Fruit fly (Drosophila melanogaster): ENCODE data around the gene SelR.

SelR gene

dm6 chr3R:10875515-10876434 lies 7.3 kb upstream of the SelR start, which contains the start of gene Sodh2 (continued):
- TF ChIP-seq CG17359 (tag; optimal IDR thresholded peaks at IDR 0.05) = peak; percentile 59
- peak; percentile 93 for TF ChIP-seq CG10543 (GFP tag; optimal IDR thresholded peaks at IDR 0.05)
- TF ChIP-seq CG2875 (GFP tag; optimal IDR thresholded peaks at IDR 0.05) = peak; percentile 63
- peak; percentile 46 for TF ChIP-seq esg (GFP tag; conservative IDR thresholded peaks at IDR 0.05)
- TF ChIP-seq caup (GFP tag; optimal IDR thresholded peaks at IDR 0.05; ENCODE audit: severe bottlenecking) = peak; percentile 91
- peak; percentile 15; the same call in 1 of the 3 replicates for TF ChIP-seq croc (GFP tag; conservative IDR thresholded peaks at IDR 0.05)
- TF ChIP-seq Usf (GFP tag; optimal IDR thresholded peaks at IDR 0.05) = no peak
- no peak for TF ChIP-seq CG8290 (GFP tag; optimal IDR thresholded peaks at IDR 0.05)
- TF ChIP-seq CG8290 (tag; optimal IDR thresholded peaks at IDR 0.05) = peak in 1 of 2 experiments; percentile 94
- TF ChIP-seq NC2α (GFP tag; optimal IDR thresholded peaks at IDR 0.05) = peak; percentile 51
- peak; percentile 77 for TF ChIP-seq CG12391 (tag; optimal IDR thresholded peaks at IDR 0.05)
- peak; percentile 59 for TF ChIP-seq CG12155 (GFP tag; optimal IDR thresholded peaks at IDR 0.05)
- TF ChIP-seq ci (GFP tag; IDR thresholded peaks at IDR 0.05) = peak; percentile 84
- peak; percentile 61 for TF ChIP-seq H15 (GFP tag; IDR thresholded peaks at IDR 0.05)
- TF ChIP-seq CG31365 (tag; optimal IDR thresholded peaks at IDR 0.05) = peak; percentile 70
- TF ChIP-seq Asciz (GFP tag; optimal IDR thresholded peaks at IDR 0.05) = peak; percentile 82
- TF ChIP-seq Tbp (GFP tag; optimal IDR thresholded peaks at IDR 0.05) = no peak
- peak; percentile 48 for TF ChIP-seq fd3F (GFP tag; optimal IDR thresholded peaks at IDR 0.05)
- TF ChIP-seq CG6654 (GFP tag; optimal IDR thresholded peaks at IDR 0.05) = peak; percentile 10
- no peak for TF ChIP-seq CG14965 (GFP tag; optimal IDR thresholded peaks at IDR 0.05; ENCODE audit: borderline replicate concordance)
- peak; percentile 24 for TF ChIP-seq Dad (GFP tag; optimal IDR thresholded peaks at IDR 0.05)
- peak; percentile 95 for TF ChIP-seq CG18599 (GFP tag; optimal IDR thresholded peaks at IDR 0.05)
- TF ChIP-seq Neu2 (GFP tag; optimal IDR thresholded peaks at IDR 0.05; ENCODE audit: borderline replicate concordance) = no peak
- TF ChIP-seq Sry-δ (GFP tag; optimal IDR thresholded peaks at IDR 0.05) = no peak
- TF ChIP-seq Awh (GFP tag; IDR thresholded peaks at IDR 0.05) = peak; percentile 67; the same call in 1 of the 2 replicates
- peak; percentile 17 for TF ChIP-seq Mes4 (GFP tag; optimal IDR thresholded peaks at IDR 0.05)
- TF ChIP-seq Hr51 (GFP tag; optimal IDR thresholded peaks at IDR 0.05) = peak in 1 of 2 experiments; percentile 81
- TF ChIP-seq CG8944 (GFP tag; optimal IDR thresholded peaks at IDR 0.05) = peak; percentile 53
- TF ChIP-seq hb (GFP tag; IDR thresholded peaks at IDR 0.05; ENCODE audit: partially characterized antibody) = no peak
- peak; percentile 52 for TF ChIP-seq CG6272 (GFP tag; IDR thresholded peaks at IDR 0.05)
- peak; percentile 88 for TF ChIP-seq CG14441 (GFP tag; IDR thresholded peaks at IDR 0.05)
- TF ChIP-seq chm (GFP tag; IDR thresholded peaks at IDR 0.05) = peak; percentile 61; the same call in 1 of the 2 replicates
- peak; percentile 83 for TF ChIP-seq lilli (GFP tag; optimal IDR thresholded peaks at IDR 0.05)
- peak; percentile 80 for TF ChIP-seq row (GFP tag; IDR thresholded peaks at IDR 0.05)
- peak; percentile 71 for TF ChIP-seq CG10979 (tag; optimal IDR thresholded peaks at IDR 0.05)
- no peak for TF ChIP-seq pita (GFP tag; optimal IDR thresholded peaks at IDR 0.05)
- peak; percentile 23 for TF ChIP-seq CG13123 (GFP tag; optimal IDR thresholded peaks at IDR 0.05)
- TF ChIP-seq gem (tag; optimal IDR thresholded peaks at IDR 0.05) = peak; percentile 85
- TF ChIP-seq CG9876 (GFP tag; optimal IDR thresholded peaks at IDR 0.05) = peak; percentile 52
- TF ChIP-seq CG4617 (GFP tag; optimal IDR thresholded peaks at IDR 0.05; ENCODE audit: borderline replicate concordance) = peak; percentile 17
- peak; percentile 74 for TF ChIP-seq seq (GFP tag; IDR thresholded peaks at IDR 0.05)
- TF ChIP-seq CG2202 (tag; optimal IDR thresholded peaks at IDR 0.05) = peak; percentile 45
- TF ChIP-seq pb (GFP tag; optimal IDR thresholded peaks at IDR 0.05) = peak; percentile 19
- no peak for TF ChIP-seq Hmx (GFP tag; optimal IDR thresholded peaks at IDR 0.05)
- peak; percentile 32 for TF ChIP-seq CG12942 (GFP tag; optimal IDR thresholded peaks at IDR 0.05)
- TF ChIP-seq Aef1 (GFP tag; IDR thresholded peaks at IDR 0.05) = peak; percentile 68
- peak; percentile 60 for TF ChIP-seq NfI (GFP tag; optimal IDR thresholded peaks at IDR 0.05)
- TF ChIP-seq slbo (GFP tag; IDR thresholded peaks at IDR 0.05) = peak; percentile 84

Data from whole organism, embryonic.